Worm (Caenorhabditis elegans) whole organism, mixed stage, embryonic: ENCODE data around the gene K06B4.15.

Source experiments
- M03D4.4 ChIP-seq: sonication (generic microtip); optimal IDR thresholded peaks from 2 replicates; lab custom pipeline; 2017; ENCODE audit warnings: mild to moderate bottlenecking, missing genetic modification characterization, missing compliant biosample characterization
- bed-3 ChIP-seq: fragments of 200-800 bp; sonication (Bioruptor generic); optimal IDR thresholded peaks from 3 replicates; lab custom pipeline; 2018; ENCODE audit warnings: mild to moderate bottlenecking, missing genetic modification characterization, moderate library complexity, missing compliant biosample characterization
- ceh-39 ChIP-seq: fragments of 150-350 bp; optimal IDR thresholded peaks from 2 replicates; lab custom pipeline; 2014; ENCODE audit warnings: missing biosample characterization, missing genetic modification characterization
- ceh-83 ChIP-seq: fragments of 200-800 bp; sonication (Bioruptor generic); optimal IDR thresholded peaks from 2 replicates; lab custom pipeline; 2018; ENCODE audit warnings: mild to moderate bottlenecking, missing genetic modification characterization, missing compliant biosample characterization
- cnd-1 ChIP-seq: fragments of 200-800 bp; sonication (Bioruptor generic); optimal IDR thresholded peaks from 2 replicates; lab custom pipeline; 2018; ENCODE audit warnings: mild to moderate bottlenecking, missing genetic modification characterization, missing compliant biosample characterization
- drap-1 ChIP-seq: fragments of 200-800 bp; sonication (Bioruptor generic); optimal IDR thresholded peaks from 3 replicates; lab custom pipeline; 2018; ENCODE audit warnings: mild to moderate bottlenecking, missing genetic modification characterization, missing compliant biosample characterization
- elt-1 ChIP-seq: sonication (generic microtip); optimal IDR thresholded peaks from 2 replicates; lab custom pipeline; 2017; ENCODE audit warnings: missing genetic modification characterization, mild to moderate bottlenecking, missing compliant biosample characterization, antibody characterized with exemption, moderate library complexity, borderline replicate concordance; ENCODE audit not compliant: insufficient read depth
- elt-3 ChIP-seq: fragments of 150-350 bp; optimal IDR thresholded peaks from 2 replicates; lab custom pipeline; 2014; ENCODE audit warnings: missing biosample characterization, missing genetic modification characterization
- flh-1 ChIP-seq: fragments of 200-800 bp; sonication (Bioruptor generic); optimal IDR thresholded peaks from 2 replicates; lab custom pipeline; 2018; ENCODE audit warnings: mild to moderate bottlenecking, missing genetic modification characterization, moderate library complexity, missing compliant biosample characterization
- ham-2 ChIP-seq: fragments of 200-800 bp; sonication (Bioruptor generic); optimal IDR thresholded peaks from 2 replicates; lab custom pipeline; 2018; ENCODE audit warnings: mild to moderate bottlenecking, missing genetic modification characterization, missing compliant biosample characterization
- hlh-1 ChIP-seq: fragments of 150-350 bp; optimal IDR thresholded peaks from 2 replicates; lab custom pipeline; 2014; ENCODE audit warnings: missing biosample characterization, missing genetic modification reagents, missing genetic modification characterization
- lin-13 ChIP-seq: fragments of 150-350 bp; optimal IDR thresholded peaks from 2 replicates; lab custom pipeline; 2014; ENCODE audit warnings: missing biosample characterization, missing genetic modification characterization
- lsy-2 ChIP-seq: fragments of 150-350 bp; optimal IDR thresholded peaks from 2 replicates; lab custom pipeline; 2014; ENCODE audit warnings: missing biosample characterization, missing genetic modification characterization
- mab-5 ChIP-seq: fragments of 150-350 bp; optimal IDR thresholded peaks from 2 replicates; lab custom pipeline; 2014; ENCODE audit warnings: missing biosample characterization, missing genetic modification characterization
- mep-1 ChIP-seq: fragments of 150-350 bp; optimal IDR thresholded peaks from 2 replicates; lab custom pipeline; 2017; ENCODE audit warnings: missing biosample characterization, missing genetic modification reagents, missing genetic modification characterization, inconsistent platforms
- mls-2 ChIP-seq: sonication (generic microtip); optimal IDR thresholded peaks from 2 replicates; lab custom pipeline; 2016; ENCODE audit warnings: mild to moderate bottlenecking, missing genetic modification characterization, moderate library complexity, missing compliant biosample characterization
- nhr-12 ChIP-seq: fragments of 150-350 bp; optimal IDR thresholded peaks from 2 replicates; lab custom pipeline; 2014; ENCODE audit warnings: missing biosample characterization, missing genetic modification characterization
- nhr-28 ChIP-seq: fragments of 150-350 bp; optimal IDR thresholded peaks from 2 replicates; lab custom pipeline; 2014; ENCODE audit warnings: missing biosample characterization, missing genetic modification characterization
- sem-2 ChIP-seq: fragments of 200-800 bp; sonication (Bioruptor generic); optimal IDR thresholded peaks from 2 replicates; lab custom pipeline; 2018; ENCODE audit warnings: mild to moderate bottlenecking, missing genetic modification characterization, missing compliant biosample characterization
- tbx-8 ChIP-seq: fragments of 200-800 bp; sonication (Bioruptor generic); optimal IDR thresholded peaks from 2 replicates; lab custom pipeline; 2018; ENCODE audit warnings: mild to moderate bottlenecking, missing genetic modification characterization, moderate library complexity, missing compliant biosample characterization
- unc-120 ChIP-seq: sonication (generic microtip); optimal IDR thresholded peaks from 2 replicates; lab custom pipeline; 2017; ENCODE audit warnings: missing genetic modification characterization, missing compliant biosample characterization; ENCODE audit not compliant: poor library complexity, severe bottlenecking
- zip-8 ChIP-seq: fragments of 150-350 bp; optimal IDR thresholded peaks from 2 replicates; lab custom pipeline; 2014; ENCODE audit warnings: missing biosample characterization, missing genetic modification characterization

K06B4.15 gene

DNA sequence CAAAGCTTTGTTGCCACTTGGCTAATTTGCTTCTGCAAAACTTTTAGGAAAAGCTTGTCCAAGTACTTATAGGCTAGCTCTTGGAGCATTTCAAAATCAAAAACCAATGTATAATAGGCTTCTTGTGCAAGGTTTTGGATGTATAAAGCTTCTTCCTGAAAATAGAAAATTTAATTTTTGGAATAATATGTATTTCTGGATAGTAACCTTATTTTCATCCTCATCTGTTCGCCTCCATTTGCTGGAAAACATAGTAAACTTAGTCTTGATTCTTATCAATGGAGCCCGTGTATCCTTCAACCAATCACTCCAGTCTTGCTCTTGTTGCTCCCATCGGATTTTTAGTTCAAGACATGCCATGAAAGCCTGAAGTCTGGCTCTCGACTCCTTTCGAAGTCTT, 46.4 kb downstream of the K06B4.15 start, which contains the start of gene Y6E2A.4:
Gene Y6E2A.4, minus strand, starts transcription at position 101 of the 400 bp plus-strand sequence.
- TF ChIP-seq flh-1 = no peak
- TF ChIP-seq nhr-12 = no peak
- TF ChIP-seq mls-2 (tag; lab: Kevin White, UChicago) = no peak
- no peak for TF ChIP-seq ceh-83 (GFP tag; lab: Kevin White, UChicago)
- no peak for TF ChIP-seq lin-13
- TF ChIP-seq, all 35 proteins: peak for 0

DNA sequence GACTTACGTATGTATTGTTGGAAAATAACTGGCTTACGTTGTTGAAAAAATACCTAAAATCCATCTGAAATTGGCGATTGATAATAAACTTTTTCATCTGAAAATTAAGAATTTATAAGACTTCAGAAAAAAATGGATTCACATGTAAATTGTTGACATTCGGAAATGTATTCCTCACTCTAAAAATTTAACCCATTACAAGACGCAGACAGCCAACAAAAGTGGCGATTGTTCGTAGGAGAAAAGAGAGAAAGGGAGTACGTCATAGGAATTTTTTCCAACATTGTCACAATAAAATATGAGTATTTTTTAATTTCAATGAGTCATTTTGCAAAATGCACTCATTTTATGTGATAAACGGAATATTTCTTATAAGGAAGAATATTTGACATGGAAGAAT, 48.3 kb downstream of the K06B4.15 start, which contains the start of gene Y6E2A.5:
Gene Y6E2A.5, minus strand, starts transcription at position 101 of the 400 bp plus-strand sequence.
- no peak for TF ChIP-seq hlh-1 (tag; lab: Kevin White, UChicago)
- TF ChIP-seq elt-3 = no peak
- no peak for TF ChIP-seq sem-2 (GFP tag; lab: Kevin White, UChicago)
- TF ChIP-seq M03D4.4 = no peak
- TF ChIP-seq tbx-8 (GFP tag; lab: Kevin White, UChicago) = no peak
- no peak for TF ChIP-seq bed-3
- no peak for TF ChIP-seq nhr-12
- no peak for TF ChIP-seq cnd-1 (tag; lab: Kevin White, UChicago)
- TF ChIP-seq mab-5 (tag; lab: Kevin White, UChicago) = no peak
- TF ChIP-seq flh-1 = no peak
- TF ChIP-seq zip-8 = no peak
- TF ChIP-seq elt-1 (tag; lab: Kevin White, UChicago) = no peak
- TF ChIP-seq mls-2 (tag; lab: Kevin White, UChicago) = no peak

DNA sequence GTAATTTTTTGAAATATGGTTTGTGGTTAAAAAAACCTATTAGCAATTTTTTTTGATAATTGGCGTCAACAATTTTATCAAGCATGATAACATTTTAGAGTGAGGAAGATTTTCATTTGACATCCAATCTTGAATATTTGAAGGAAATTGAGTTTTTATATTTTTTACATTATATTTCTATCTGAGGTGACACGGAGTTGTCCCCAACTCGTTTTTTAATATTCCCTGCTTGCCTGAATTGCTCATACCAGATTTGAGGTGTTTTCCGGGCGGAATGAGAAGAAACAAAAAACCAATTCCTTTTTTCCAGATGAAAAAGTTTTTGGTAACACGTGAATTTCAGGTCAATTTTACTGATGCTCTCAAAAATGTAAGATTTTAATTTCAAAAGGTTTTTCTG, 49.3 kb downstream of the K06B4.15 start, which contains the start of gene Y6E2A.7:
Gene Y6E2A.7, plus strand, starts transcription at position 301 of the 400 bp plus-strand sequence.
- TF ChIP-seq lsy-2 = no peak
- no peak for TF ChIP-seq zip-8
- no peak for TF ChIP-seq tbx-8 (GFP tag; lab: Kevin White, UChicago)
- TF ChIP-seq nhr-28 = no peak
- no peak for TF ChIP-seq drap-1 (GFP tag; lab: Kevin White, UChicago)
- TF ChIP-seq mep-1 (tag; lab: Kevin White, UChicago) = no peak

DNA sequence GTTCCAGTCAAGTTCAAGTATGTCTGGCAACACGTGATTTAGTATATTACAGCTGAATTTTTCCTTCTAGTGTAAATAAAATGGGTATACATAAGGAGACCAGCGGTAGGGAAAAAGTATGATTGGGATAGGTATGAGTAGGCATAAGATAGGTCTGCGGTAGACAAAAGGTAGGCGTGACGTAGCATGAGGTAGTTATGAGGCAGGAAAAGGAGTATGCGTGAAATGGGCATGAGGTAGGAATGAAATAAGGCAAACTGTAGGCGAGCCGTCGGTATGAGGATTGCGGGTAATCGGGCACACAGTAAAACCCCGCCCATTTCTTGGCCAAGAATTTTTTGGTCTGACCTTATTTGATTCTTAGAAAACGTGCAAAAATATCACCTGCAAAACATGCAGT, 51.2 kb downstream of the K06B4.15 start:
- TF ChIP-seq ham-2 (GFP tag; lab: Kevin White, UChicago) = no peak
- no peak for TF ChIP-seq cnd-1 (tag; lab: Kevin White, UChicago)
- no peak for TF ChIP-seq mep-1 (tag; lab: Kevin White, UChicago)
- no peak for TF ChIP-seq unc-120
- no peak for TF ChIP-seq nhr-28
- TF ChIP-seq ceh-39 = no peak
- TF ChIP-seq zip-8 = no peak
- no peak for TF ChIP-seq lin-13
